Worm (Caenorhabditis elegans) whole organism, late embryonic: Measurements from ENCODE around the gene atg-9.

Source experiments
- pat-9 ChIP-seq: fragments of 200-800 bp; sonication (Bioruptor generic); optimal IDR thresholded peaks from 2 replicates; lab custom pipeline; 2018; ENCODE audit warnings: mild to moderate bottlenecking, missing genetic modification characterization, moderate library complexity, missing compliant biosample characterization
- rnt-1 ChIP-seq: sonication (generic microtip); optimal IDR thresholded peaks from 2 replicates; lab custom pipeline; 2016; ENCODE audit warnings: missing genetic modification characterization, missing compliant biosample characterization
- unc-55 ChIP-seq: sonication (generic microtip); optimal IDR thresholded peaks from 2 replicates; lab custom pipeline; 2017; ENCODE audit warnings: missing biosample characterization, missing genetic modification reagents, missing genetic modification characterization

- no peak for TF ChIP-seq rnt-1 (tag; lab: Kevin White, UChicago)
- TF ChIP-seq pat-9 (tag; lab: Kevin White, UChicago) = no peak
- TF ChIP-seq unc-55 (GFP tag; lab: Kevin White, UChicago) = no peak
These were observed 37.6 kb upstream of the atg-9 start, which contains the start of gene phf-10 for ce11 chrV:311485-312090.
